Worm (Caenorhabditis elegans) whole organism, midembryonic: Measurements from ENCODE around the gene C13A2.6.

ENCODE experiments used
- T22C8.4 ChIP-seq: fragments of 200-800 bp; sonication (Bioruptor generic); IDR thresholded peaks from 2 replicates; pipeline ENCODE4 v1.3.6; 2022; ENCODE audit warnings: missing genetic modification characterization, missing compliant biosample characterization
- cog-1 ChIP-seq: sonication (generic microtip); optimal IDR thresholded peaks from 2 replicates; lab custom pipeline; 2016; ENCODE audit warnings: missing genetic modification characterization, missing compliant biosample characterization
- flt-1 ChIP-seq: fragments of 200-800 bp; sonication (Bioruptor generic); IDR thresholded peaks from 2 replicates; pipeline ENCODE4 v1.3.6; 2022; ENCODE audit warnings: missing genetic modification characterization, missing compliant biosample characterization
- klf-2 ChIP-seq: fragments of 200-800 bp; sonication (Bioruptor generic); conservative IDR thresholded peaks from 2 replicates; pipeline ENCODE4 v1.3.6; 2022; ENCODE audit warnings: missing genetic modification reagents, missing genetic modification characterization, missing compliant biosample characterization
- med-1 ChIP-seq: sonication (generic microtip); optimal IDR thresholded peaks from 2 replicates; lab custom pipeline; 2017; ENCODE audit warnings: missing genetic modification characterization, mild to moderate bottlenecking, missing compliant biosample characterization, antibody characterized with exemption, missing genetic modification reagents; ENCODE audit not compliant: insufficient read depth
- ztf-23 ChIP-seq: fragments of 200-800 bp; sonication (Bioruptor generic); IDR thresholded peaks from 2 replicates; pipeline ENCODE4 v1.3.6; 2022; ENCODE audit warnings: missing genetic modification reagents, missing genetic modification characterization, missing compliant biosample characterization

DNA sequence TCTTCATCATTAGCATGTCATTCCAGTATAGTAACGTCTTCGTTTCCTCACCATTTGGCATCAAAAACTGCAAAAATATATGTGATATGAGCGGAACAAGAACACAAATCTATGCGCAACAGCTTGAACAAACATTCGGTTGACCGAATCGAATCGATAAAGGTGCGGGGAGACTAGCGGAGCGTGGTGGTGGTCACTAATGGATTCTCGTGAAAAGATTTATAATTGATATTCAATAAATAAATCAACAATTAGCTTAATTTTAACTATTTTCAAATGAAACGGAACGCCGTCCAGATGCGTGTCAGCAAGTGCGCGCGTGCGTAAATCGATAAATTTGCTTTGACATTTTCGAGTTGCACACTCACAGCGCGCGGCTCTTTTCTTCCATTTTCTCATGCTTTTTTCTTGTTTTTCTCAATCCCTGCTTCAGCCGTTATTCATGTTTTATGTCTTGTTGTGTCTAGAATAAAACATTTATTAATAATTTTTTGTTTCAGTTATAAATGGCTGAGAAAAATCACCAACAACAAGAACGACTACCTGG is 48.5 kb upstream of the C13A2.6 start, which contains the start of the genes C13F10.8, C13F10.6 and kxd-1:
- TF ChIP-seq med-1 (GFP tag; lab: Kevin White, UChicago) (no peak), ztf-23 (GFP tag; lab: Robert Waterston, UW) (no peak), cog-1 (tag; lab: Kevin White, UChicago) (no peak), flt-1 (no peak), T22C8.4 (GFP tag; lab: Robert Waterston, UW) (no peak), klf-2 (GFP tag; lab: Robert Waterston, UW) (no peak)
